Fruit fly (Drosophila melanogaster) whole organism, embryonic: ENCODE measurements around the gene hook.
A peak's percentile ranks its signal among the peaks of the same experiment; 100 is the strongest.

Experiments
- CG6854 ChIP-seq: fragments of 200-800 bp; sonication (Bioruptor generic); optimal IDR thresholded peaks from 3 replicates; lab custom pipeline; 2017; ENCODE audit warnings: missing biosample characterization, mild to moderate bottlenecking, missing genetic modification characterization
- CG9797 ChIP-seq: fragments of 200-800 bp; sonication (Bioruptor generic); optimal IDR thresholded peaks from 3 replicates; lab custom pipeline; 2018; ENCODE audit warnings: missing biosample characterization, mild to moderate bottlenecking, missing genetic modification characterization
- HLHmδ ChIP-seq: fragments of 200-800 bp; sonication (Bioruptor generic); optimal IDR thresholded peaks from 2 replicates; lab custom pipeline; 2018; ENCODE audit warnings: missing biosample characterization, mild to moderate bottlenecking, missing genetic modification characterization, moderate library complexity
- Hr39 ChIP-seq: fragments of >200 bp; optimal IDR thresholded peaks from 2 replicates; lab custom pipeline; 2017
- MBD-R2 ChIP-seq: fragments of 200-800 bp; sonication (Bioruptor generic); IDR thresholded peaks from 2 replicates; pipeline ENCODE4 v1.3.6; 2022; ENCODE audit warnings: missing biosample characterization, missing genetic modification characterization
- Optix ChIP-seq: fragments of 200-800 bp; sonication (Bioruptor generic); IDR thresholded peaks from 3 replicates; pipeline ENCODE4 v1.3.6; 2022; ENCODE audit warnings: missing biosample characterization, missing genetic modification characterization
- Rx ChIP-seq: fragments of 200-800 bp; sonication (Bioruptor generic); IDR thresholded peaks from 2 replicates; pipeline ENCODE4 v1.3.6; 2022; ENCODE audit warnings: missing biosample characterization, missing genetic modification characterization
- fd102C ChIP-seq: fragments of 200-800 bp; sonication (Bioruptor generic); optimal IDR thresholded peaks from 2 replicates; lab custom pipeline; 2018; ENCODE audit warnings: missing biosample characterization, mild to moderate bottlenecking, missing genetic modification characterization, moderate library complexity
- inv ChIP-seq: fragments of 200-800 bp; sonication (Bioruptor generic); IDR thresholded peaks from 2 replicates; pipeline ENCODE4 v1.3.6; 2022; ENCODE audit warnings: missing biosample characterization, missing genetic modification characterization; ENCODE audit not compliant: partially characterized antibody
- toy ChIP-seq: fragments of 200-800 bp; sonication (Bioruptor generic); IDR thresholded peaks from 2 replicates; pipeline ENCODE4 v1.3.6; 2022; ENCODE audit warnings: missing biosample characterization, missing genetic modification characterization

DNA sequence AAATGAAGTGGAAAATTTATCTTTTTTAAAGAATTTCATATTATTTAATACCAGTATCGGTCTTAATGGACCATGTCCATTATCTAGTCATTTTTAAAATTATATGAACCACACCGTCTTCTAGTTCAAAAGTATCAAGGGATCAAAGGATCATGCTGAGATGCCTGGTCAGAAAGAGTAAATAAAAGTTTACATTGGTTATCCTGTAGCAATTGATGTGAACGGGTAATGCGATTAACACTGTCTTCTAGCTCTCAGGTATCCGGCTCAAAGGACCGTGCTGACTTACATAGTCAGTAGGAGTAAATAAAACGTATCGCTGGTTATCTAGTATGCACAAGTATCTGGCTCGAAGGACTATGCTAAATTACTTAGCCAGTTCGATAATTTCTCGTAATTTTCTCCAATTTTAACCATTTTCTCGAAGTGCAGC lies 14.1 kb downstream of the hook start:
- TF ChIP-seq MBD-R2 (GFP tag; lab: Robert Waterston, UW) (no peak), CG6854 (GFP tag; lab: Kevin White, UChicago) (peak; percentile 29), HLHmδ (GFP tag; lab: Kevin White, UChicago) (no peak), Hr39 (lab: Kevin White, UChicago) (no peak), toy (GFP tag; lab: Robert Waterston, UW) (no peak), fd102C (GFP tag; lab: Kevin White, UChicago) (no peak), inv (GFP tag; lab: Robert Waterston, UW) (no peak), Rx (GFP tag; lab: Robert Waterston, UW) (no peak), CG9797 (GFP tag; lab: Kevin White, UChicago) (no peak), Optix (GFP tag; lab: Robert Waterston, UW) (no peak)
